Worm (Caenorhabditis elegans) whole organism, L2 larva: Measurements from ENCODE around the gene gst-2.

Experiments
- ZK546.5 ChIP-seq: sonication (generic microtip); optimal IDR thresholded peaks from 2 replicates; lab custom pipeline; 2017; ENCODE audit warnings: missing biosample characterization, missing genetic modification characterization
- nhr-11 ChIP-seq: fragments of 150-350 bp; optimal IDR thresholded peaks from 2 replicates; lab custom pipeline; 2014; ENCODE audit warnings: missing biosample characterization, missing genetic modification characterization
- nhr-25 ChIP-seq: fragments of 150-350 bp; sonication (generic microtip); optimal IDR thresholded peaks from 3 replicates; lab custom pipeline; 2014; ENCODE audit warnings: missing biosample characterization, missing genetic modification characterization

DNA sequence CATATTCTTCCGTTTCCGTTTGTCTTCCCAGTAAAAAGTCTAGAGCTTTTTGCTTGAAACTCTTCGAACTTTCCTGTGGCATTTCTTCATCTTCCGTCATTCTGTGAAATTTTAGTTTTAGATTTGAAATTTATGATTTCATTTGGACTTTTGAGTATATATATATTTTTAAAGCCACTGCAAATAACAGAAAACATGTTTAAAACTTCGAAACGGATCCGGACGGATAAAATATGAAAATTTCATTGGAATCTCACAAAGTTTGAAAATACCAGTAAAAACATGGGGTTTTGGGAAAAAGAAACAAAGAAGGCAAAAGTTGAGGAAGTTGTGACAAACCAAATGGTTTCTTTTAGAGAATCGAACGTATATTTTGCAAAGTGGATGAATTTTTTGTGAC, 7.1 kb upstream of the gst-2 start, which contains the start of gene pigs-1:
- TF ChIP-seq nhr-25 (tag; lab: Kevin White, UChicago) (no peak), nhr-11 (tag; lab: Kevin White, UChicago) (no peak), ZK546.5 (tag; lab: Kevin White, UChicago) (no peak)
